Fruit fly (Drosophila melanogaster): Measurements from ENCODE around the gene CG34330.

- TF ChIP-seq psq (GFP tag; optimal IDR thresholded peaks at IDR 0.05): no peak
- no peak for TF ChIP-seq Sp1 (GFP tag; optimal IDR thresholded peaks at IDR 0.05)
- TF ChIP-seq lola (GFP tag; optimal IDR thresholded peaks at IDR 0.05): no peak
Measured at dm6 chrX:19050142-19050541, 18.6 kb downstream of the CG34330 start, which contains the start of gene Diedel3.

All from whole organism, wandering third instar larva.